Fruit fly (Drosophila melanogaster) whole organism, embryonic: ENCODE measurements around the gene sima.

Source experiments
- Adf1 ChIP-seq: fragments of 200-800 bp; sonication (Bioruptor generic); IDR thresholded peaks from 2 replicates; pipeline ENCODE4 v1.3.6; 2022; ENCODE audit warnings: missing biosample characterization, missing genetic modification characterization
- Bgb ChIP-seq: fragments of 200-800 bp; sonication (Bioruptor generic); IDR thresholded peaks from 2 replicates; pipeline ENCODE4 v1.3.6; 2022; ENCODE audit warnings: missing biosample characterization, missing genetic modification characterization; ENCODE audit not compliant: partially characterized antibody
- CG10543 ChIP-seq: fragments of 200-800 bp; sonication (Bioruptor generic); optimal IDR thresholded peaks from 3 replicates; lab custom pipeline; 2017; ENCODE audit warnings: missing biosample characterization, mild to moderate bottlenecking, missing genetic modification characterization, moderate library complexity
- CG10959 ChIP-seq: fragments of 200-800 bp; sonication (Bioruptor generic); IDR thresholded peaks from 2 replicates; pipeline ENCODE4 v1.3.6; 2022; ENCODE audit warnings: missing biosample characterization, missing genetic modification characterization
- CG15514 ChIP-seq: fragments of 200-800 bp; sonication (Bioruptor generic); optimal IDR thresholded peaks from 3 replicates; lab custom pipeline; 2017; ENCODE audit warnings: missing biosample characterization, missing genetic modification characterization, mild to moderate bottlenecking, moderate library complexity, missing genetic modification reagents
- CG15696 ChIP-seq: fragments of 200-800 bp; sonication (Bioruptor generic); optimal IDR thresholded peaks from 2 replicates; lab custom pipeline; 2019; ENCODE audit warnings: missing biosample characterization, mild to moderate bottlenecking, missing genetic modification characterization, moderate library complexity
- CG2120 ChIP-seq: fragments of 200-800 bp; sonication (Bioruptor generic); optimal IDR thresholded peaks from 3 replicates; lab custom pipeline; 2016; ENCODE audit warnings: missing biosample characterization, missing genetic modification characterization
- CG2129 ChIP-seq: fragments of 200-800 bp; sonication (Bioruptor generic); IDR thresholded peaks from 2 replicates; pipeline ENCODE4 v1.3.6; 2022; ENCODE audit warnings: missing biosample characterization, missing genetic modification characterization; ENCODE audit not compliant: partially characterized antibody
- CG2199 ChIP-seq: fragments of 200-800 bp; sonication (Bioruptor generic); IDR thresholded peaks from 3 replicates; pipeline ENCODE4 v1.3.6; 2022; ENCODE audit warnings: missing biosample characterization, missing genetic modification characterization
- CG2712 ChIP-seq: fragments of 200-800 bp; optimal IDR thresholded peaks from 3 replicates; lab custom pipeline; 2019; ENCODE audit warnings: missing biosample characterization, mild to moderate bottlenecking, missing genetic modification characterization, moderate library complexity
- CG2875 ChIP-seq: fragments of 200-800 bp; sonication (Bioruptor generic); optimal IDR thresholded peaks from 2 replicates; lab custom pipeline; 2017; ENCODE audit warnings: missing biosample characterization, mild to moderate bottlenecking, missing genetic modification characterization, missing genetic modification reagents
- CG4328 ChIP-seq: fragments of 200-800 bp; sonication (Bioruptor generic); optimal IDR thresholded peaks from 3 replicates; lab custom pipeline; 2017; ENCODE audit warnings: missing biosample characterization, missing genetic modification reagents, missing genetic modification characterization
- CG4360 ChIP-seq: fragments of 200-800 bp; sonication (Bioruptor generic); IDR thresholded peaks from 2 replicates; pipeline ENCODE4 v1.3.6; 2022; ENCODE audit warnings: missing biosample characterization, missing genetic modification characterization
- CG5953 ChIP-seq: fragments of 200-800 bp; sonication (Bioruptor generic); IDR thresholded peaks from 2 replicates; pipeline ENCODE4 v1.3.6; 2022; ENCODE audit warnings: missing biosample characterization, missing genetic modification characterization
- CG6272 ChIP-seq: fragments of 200-800 bp; sonication (Bioruptor generic); IDR thresholded peaks from 2 replicates; pipeline ENCODE4 v1.3.6; 2022; ENCODE audit warnings: missing biosample characterization, missing genetic modification characterization
- CG7987 ChIP-seq: fragments of 200-800 bp; sonication (Bioruptor generic); optimal IDR thresholded peaks from 2 replicates; lab custom pipeline; 2018; ENCODE audit warnings: missing biosample characterization, mild to moderate bottlenecking, missing genetic modification characterization, moderate library complexity
- CG8478 ChIP-seq: fragments of >200 bp; optimal IDR thresholded peaks from 2 replicates; lab custom pipeline; 2018
- CG9609 ChIP-seq: fragments of 200-800 bp; sonication (Bioruptor generic); optimal IDR thresholded peaks from 3 replicates; lab custom pipeline; 2016; ENCODE audit warnings: missing biosample characterization, missing genetic modification characterization
- E2f1 ChIP-seq: fragments of 200-800 bp; sonication (Bioruptor generic); IDR thresholded peaks from 2 replicates; pipeline ENCODE4 v1.3.6; 2022; ENCODE audit warnings: missing biosample characterization, missing genetic modification characterization
- Gsc ChIP-seq: fragments of 200-800 bp; sonication (Bioruptor generic); IDR thresholded peaks from 2 replicates; pipeline ENCODE4 v1.3.6; 2022; ENCODE audit warnings: missing biosample characterization, missing genetic modification characterization
- H2.0 ChIP-seq: fragments of 200-800 bp; sonication (Bioruptor generic); IDR thresholded peaks from 2 replicates; pipeline ENCODE4 v1.3.6; 2022; ENCODE audit warnings: missing biosample characterization, missing genetic modification characterization
- Hand ChIP-seq: fragments of 200-800 bp; sonication (Bioruptor generic); optimal IDR thresholded peaks from 2 replicates; lab custom pipeline; 2017; ENCODE audit warnings: mild to moderate bottlenecking, missing biosample characterization, missing genetic modification reagents, missing genetic modification characterization
- Hr39 ChIP-seq: fragments of >200 bp; optimal IDR thresholded peaks from 2 replicates; lab custom pipeline; 2017
- Med ChIP-seq: fragments of 200-800 bp; sonication (Bioruptor generic); peaks from one replicate; lab custom pipeline; 2016; ENCODE audit warnings: missing biosample characterization, missing genetic modification characterization, mild to moderate bottlenecking, inconsistent platforms, moderate library complexity
- Ptx1 ChIP-seq: fragments of 200-800 bp; sonication (Bioruptor generic); IDR thresholded peaks from 2 replicates; pipeline ENCODE4 v1.3.6; 2022; ENCODE audit warnings: missing biosample characterization, missing genetic modification characterization
- Scr ChIP-seq: fragments of 200-800 bp; sonication (Bioruptor generic); IDR thresholded peaks from 2 replicates; pipeline ENCODE4 v1.3.6; 2022; ENCODE audit warnings: missing biosample characterization, missing genetic modification characterization; ENCODE audit not compliant: partially characterized antibody
- Trl ChIP-seq, 3 experiments: fragments of >200 bp in 2 of 3; fragments of 200-800 bp in 1 of 3; sonication (Bioruptor generic) in 1 of 3; optimal IDR thresholded peaks; 2 replicates in 1 of 3; 3 replicates in 2 of 3; lab custom pipeline; 2016 to 2017; ENCODE audit warnings: missing biosample characterization in 1 of 3, missing genetic modification characterization in 1 of 3
- ap ChIP-seq: fragments of 200-800 bp; sonication (Bioruptor generic); IDR thresholded peaks from 2 replicates; pipeline ENCODE4 v1.3.6; 2022; ENCODE audit warnings: missing biosample characterization, missing genetic modification characterization
- bcd ChIP-seq: fragments of 200-800 bp; sonication (Bioruptor generic); optimal IDR thresholded peaks from 2 replicates; lab custom pipeline; 2017; ENCODE audit warnings: missing biosample characterization, mild to moderate bottlenecking, missing genetic modification characterization
- caup ChIP-seq: fragments of 200-800 bp; sonication (Bioruptor generic); optimal IDR thresholded peaks from 3 replicates; lab custom pipeline; 2017; ENCODE audit warnings: missing biosample characterization, mild to moderate bottlenecking, missing genetic modification characterization, moderate library complexity; ENCODE audit not compliant: severe bottlenecking
- dmrt11E ChIP-seq: fragments of 200-800 bp; sonication (Bioruptor generic); optimal IDR thresholded peaks from 3 replicates; lab custom pipeline; 2018; ENCODE audit warnings: missing biosample characterization, mild to moderate bottlenecking, missing genetic modification characterization, moderate library complexity
- dysf ChIP-seq: fragments of 200-800 bp; sonication (Bioruptor generic); IDR thresholded peaks from 3 replicates; pipeline ENCODE4 v1.3.6; 2022; ENCODE audit warnings: missing biosample characterization, missing genetic modification characterization
- exex ChIP-seq: fragments of 200-800 bp; sonication (Bioruptor generic); optimal IDR thresholded peaks from 4 replicates; lab custom pipeline; 2018; ENCODE audit warnings: missing biosample characterization, mild to moderate bottlenecking, missing genetic modification characterization, moderate library complexity
- knrl ChIP-seq: fragments of 200-800 bp; sonication (Bioruptor generic); IDR thresholded peaks from 3 replicates; pipeline ENCODE4 v1.3.6; 2022; ENCODE audit warnings: missing biosample characterization, missing genetic modification characterization; ENCODE audit not compliant: partially characterized antibody
- lab ChIP-seq: fragments of 200-800 bp; sonication (Bioruptor generic); optimal IDR thresholded peaks from 3 replicates; lab custom pipeline; 2017; ENCODE audit warnings: missing biosample characterization, missing genetic modification characterization, mild to moderate bottlenecking, moderate library complexity, missing genetic modification reagents
- mam ChIP-seq: fragments of 200-800 bp; sonication (Bioruptor generic); optimal IDR thresholded peaks from 3 replicates; lab custom pipeline; 2016; ENCODE audit warnings: missing biosample characterization, missing genetic modification characterization
- nerfin-2 ChIP-seq: fragments of 200-800 bp; sonication (Bioruptor generic); IDR thresholded peaks from 2 replicates; pipeline ENCODE4 v1.3.6; 2022; ENCODE audit warnings: missing biosample characterization, missing genetic modification characterization; ENCODE audit not compliant: partially characterized antibody
- p53 ChIP-seq: fragments of 200-800 bp; sonication (Bioruptor generic); optimal IDR thresholded peaks from 2 replicates; lab custom pipeline; 2016; ENCODE audit warnings: missing biosample characterization, missing genetic modification characterization
- pan ChIP-seq, 4 experiments: fragments of >200 bp in 3 of 4; fragments of 200-800 bp in 1 of 4; sonication (Bioruptor generic) in 1 of 4; optimal IDR thresholded peaks in 3 of 4; IDR thresholded peaks in 1 of 4; 2 replicates each; pipeline versions ENCODE4 v1.3.6 to Lab custom; 2017 to 2022; ENCODE audit warnings: missing biosample characterization in 2 of 4, missing genetic modification characterization in 2 of 4, mixed read lengths in 1 of 4
- pfk ChIP-seq: fragments of 200-800 bp; sonication (Bioruptor generic); optimal IDR thresholded peaks from 2 replicates; lab custom pipeline; 2018; ENCODE audit warnings: missing biosample characterization, mild to moderate bottlenecking, missing genetic modification characterization, moderate library complexity
- phol ChIP-seq: fragments of 200-800 bp; sonication (Bioruptor generic); optimal IDR thresholded peaks from 3 replicates; lab custom pipeline; 2018; ENCODE audit warnings: missing biosample characterization, mild to moderate bottlenecking, missing genetic modification characterization, moderate library complexity
- pzg ChIP-seq: fragments of 200-800 bp; sonication (Bioruptor generic); optimal IDR thresholded peaks from 3 replicates; lab custom pipeline; 2018; ENCODE audit warnings: missing biosample characterization, mild to moderate bottlenecking, missing genetic modification characterization, moderate library complexity
- rib ChIP-seq: fragments of 200-800 bp; sonication (Bioruptor generic); IDR thresholded peaks from 2 replicates; pipeline ENCODE4 v1.3.6; 2022; ENCODE audit warnings: missing biosample characterization, missing genetic modification characterization
- ro ChIP-seq: fragments of 200-800 bp; sonication (Bioruptor generic); IDR thresholded peaks from 2 replicates; pipeline ENCODE4 v1.3.6; 2022; ENCODE audit warnings: missing biosample characterization, missing genetic modification characterization
- seq ChIP-seq: fragments of 200-800 bp; sonication (Bioruptor generic); IDR thresholded peaks from 2 replicates; pipeline ENCODE4 v1.3.6; 2022; ENCODE audit warnings: missing biosample characterization, missing genetic modification characterization
- slp2 ChIP-seq: fragments of 200-800 bp; sonication (Bioruptor generic); optimal IDR thresholded peaks from 2 replicates; lab custom pipeline; 2016; ENCODE audit warnings: missing biosample characterization, missing genetic modification characterization
- so ChIP-seq: fragments of 200-800 bp; sonication (Bioruptor generic); IDR thresholded peaks from 3 replicates; pipeline ENCODE4 v1.3.6; 2022; ENCODE audit warnings: missing biosample characterization, missing genetic modification characterization
- sr ChIP-seq: fragments of 200-800 bp; sonication (Bioruptor generic); IDR thresholded peaks from 3 replicates; pipeline ENCODE4 v1.3.6; 2022; ENCODE audit warnings: missing biosample characterization, missing genetic modification characterization
- twi ChIP-seq: fragments of 200-800 bp; optimal IDR thresholded peaks from 2 replicates; lab custom pipeline; 2019; ENCODE audit warnings: missing biosample characterization, mild to moderate bottlenecking, missing genetic modification characterization, moderate library complexity
- vnd ChIP-seq: fragments of 200-800 bp; sonication (Bioruptor generic); IDR thresholded peaks from 3 replicates; pipeline ENCODE4 v1.3.6; 2022; ENCODE audit warnings: missing biosample characterization, missing genetic modification characterization; ENCODE audit not compliant: partially characterized antibody
- wor ChIP-seq: fragments of 200-800 bp; sonication (Bioruptor generic); IDR thresholded peaks from 2 replicates; pipeline ENCODE4 v1.3.6; 2022; ENCODE audit warnings: missing biosample characterization, missing genetic modification characterization

The sima gene

DNA sequence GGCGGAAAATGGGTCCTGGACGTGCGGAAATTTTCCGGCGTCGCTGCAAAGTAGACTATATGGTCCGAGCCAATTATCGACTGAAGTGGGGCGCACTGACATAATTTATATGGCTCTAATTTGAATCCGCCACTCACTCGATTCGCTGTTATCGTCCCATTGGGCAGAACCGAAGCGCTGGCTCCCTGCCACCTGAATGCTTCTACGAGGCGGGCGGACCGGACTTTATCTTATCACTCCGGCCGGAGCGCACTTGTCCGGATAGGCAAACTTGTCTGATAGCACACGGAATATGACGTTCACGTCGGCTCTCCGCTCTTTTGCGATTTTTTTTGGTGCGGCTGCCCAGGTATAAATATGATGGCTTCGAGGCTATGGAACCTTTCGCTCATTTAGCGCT is 4.4 kb downstream of the sima start (continued):
- peak; percentile 30 for TF ChIP-seq Med (GFP tag; lab: Kevin White, UChicago)
- TF ChIP-seq knrl (GFP tag; lab: Robert Waterston, UW), result no peak
- peak; percentile 49 for TF ChIP-seq lab (GFP tag; lab: Kevin White, UChicago)
- TF ChIP-seq CG9609 (GFP tag; lab: Kevin White, UChicago), result no peak
- no peak for TF ChIP-seq CG6272 (GFP tag; lab: Robert Waterston, UW)
- peak; percentile 1 for TF ChIP-seq caup
- no peak for TF ChIP-seq nerfin-2 (GFP tag; lab: Robert Waterston, UW)
- TF ChIP-seq wor (GFP tag; lab: Robert Waterston, UW), result no peak
- no peak for TF ChIP-seq CG4328
- TF ChIP-seq pfk, result no peak
- no peak for TF ChIP-seq twi (tag; lab: Kevin White, UChicago)
- TF ChIP-seq H2.0, result no peak
- no peak for TF ChIP-seq CG8478 (lab: Kevin White, UChicago)
- TF ChIP-seq CG2875 (GFP tag; lab: Kevin White, UChicago), result no peak
- no peak for TF ChIP-seq ap (GFP tag; lab: Robert Waterston, UW)
- no peak for TF ChIP-seq CG7987
- no peak for TF ChIP-seq CG2712
- no peak for TF ChIP-seq vnd (GFP tag; lab: Robert Waterston, UW)
- TF ChIP-seq Bgb, result 0 out of 2 replicates have a peak, but pooled peaks have one; percentile 25
- no peak for TF ChIP-seq seq
- TF ChIP-seq phol, result no peak
- peak; percentile 90 for TF ChIP-seq CG10543 (GFP tag; lab: Kevin White, UChicago)
- peak in 1 of 2 experiments; percentile 24 for TF ChIP-seq Trl (optimal IDR thresholded peaks at IDR 0.05; lab: Kevin White, UChicago)
- no peak for TF ChIP-seq Trl (GFP tag; optimal IDR thresholded peaks at IDR 0.05; lab: Kevin White, UChicago)
- no peak for TF ChIP-seq CG15696 (tag; lab: Kevin White, UChicago)
- no peak for TF ChIP-seq CG2129 (GFP tag; lab: Robert Waterston, UW)
- no peak for TF ChIP-seq ro (GFP tag; lab: Robert Waterston, UW)
- no peak for TF ChIP-seq Hr39 (lab: Kevin White, UChicago)
- no peak for TF ChIP-seq dmrt11E
- no peak for TF ChIP-seq dysf (GFP tag; lab: Robert Waterston, UW)
- TF ChIP-seq sr (GFP tag; lab: Robert Waterston, UW), result no peak
- TF ChIP-seq CG2199 (GFP tag; lab: Robert Waterston, UW), result no peak
- no peak for TF ChIP-seq Hand (GFP tag; lab: Kevin White, UChicago)
- no peak for TF ChIP-seq Scr (GFP tag; lab: Robert Waterston, UW)
- no peak for TF ChIP-seq CG10959
- no peak for TF ChIP-seq Ptx1 (GFP tag; lab: Robert Waterston, UW)
- no peak for TF ChIP-seq mam (GFP tag; lab: Kevin White, UChicago)
- no peak for TF ChIP-seq CG4360 (GFP tag; lab: Robert Waterston, UW)
- TF ChIP-seq bcd, result no peak
- TF ChIP-seq so (GFP tag; lab: Robert Waterston, UW), result no peak
- TF ChIP-seq exex (tag; lab: Kevin White, UChicago), result peak; percentile 95
- no peak for TF ChIP-seq CG15514
- TF ChIP-seq Gsc (GFP tag; lab: Robert Waterston, UW), result no peak
- TF ChIP-seq CG2120 (GFP tag; lab: Kevin White, UChicago), result no peak
- peak; percentile 17; the same call in 1 of the 2 replicates for TF ChIP-seq Adf1
- no peak for TF ChIP-seq pzg (GFP tag; lab: Kevin White, UChicago)
- TF ChIP-seq E2f1 (GFP tag; lab: Robert Waterston, UW), result no peak
- peak; percentile 10; the same call in 1 of the 2 replicates for TF ChIP-seq CG5953
- TF ChIP-seq pan (optimal IDR thresholded peaks at IDR 0.05; lab: Kevin White, UChicago), result no peak
- no peak for TF ChIP-seq pan (GFP tag; optimal IDR thresholded peaks at IDR 0.05 in 1 of 2, IDR thresholded peaks at IDR 0.05 in 1 of 2)
- no peak for TF ChIP-seq slp2
- TF ChIP-seq p53 (GFP tag; lab: Kevin White, UChicago), result no peak
- TF ChIP-seq rib, result no peak; the same call in 1 of the 2 replicates
